Fruit fly (Drosophila melanogaster) whole organism, adult: ENCODE data around the gene Noc3.
A peak's percentile ranks its signal among the peaks of the same experiment; 100 is the strongest.

Experiments
- CG11617 ChIP-seq: fragments of 200-800 bp; sonication (Bioruptor generic); optimal IDR thresholded peaks from 2 replicates; lab custom pipeline; 2017; ENCODE audit warnings: mild to moderate bottlenecking, missing biosample characterization, missing genetic modification reagents, missing genetic modification characterization
- CG12768 ChIP-seq: fragments of 200-800 bp; sonication (Bioruptor generic); optimal IDR thresholded peaks from 2 replicates; lab custom pipeline; 2017; ENCODE audit warnings: missing biosample characterization, missing genetic modification characterization, mild to moderate bottlenecking, moderate library complexity, missing genetic modification reagents
- CG14711 ChIP-seq: fragments of 200-800 bp; sonication (Bioruptor generic); optimal IDR thresholded peaks from 2 replicates; lab custom pipeline; 2018; ENCODE audit warnings: missing biosample characterization, mild to moderate bottlenecking, missing genetic modification characterization, moderate library complexity
- CG1620 ChIP-seq: fragments of 200-800 bp; sonication (Bioruptor generic); optimal IDR thresholded peaks from 2 replicates; lab custom pipeline; 2016; ENCODE audit warnings: missing biosample characterization, missing genetic modification characterization
- CG33017 ChIP-seq: fragments of 200-800 bp; sonication (Bioruptor generic); optimal IDR thresholded peaks from 2 replicates; lab custom pipeline; 2018; ENCODE audit warnings: missing biosample characterization, mild to moderate bottlenecking, missing genetic modification characterization, moderate library complexity
- CG5204 ChIP-seq: fragments of 200-800 bp; sonication (Bioruptor generic); optimal IDR thresholded peaks from 2 replicates; lab custom pipeline; 2016; ENCODE audit warnings: missing biosample characterization, missing genetic modification characterization
- CG7045 ChIP-seq: fragments of 200-800 bp; sonication (Bioruptor generic); optimal IDR thresholded peaks from 2 replicates; lab custom pipeline; 2017; ENCODE audit warnings: missing biosample characterization, mild to moderate bottlenecking, missing genetic modification characterization
- CG7101 ChIP-seq: fragments of 200-800 bp; sonication (Bioruptor generic); optimal IDR thresholded peaks from 2 replicates; lab custom pipeline; 2018; ENCODE audit warnings: missing biosample characterization, mild to moderate bottlenecking, missing genetic modification characterization, moderate library complexity
- Clk ChIP-seq: fragments of 200-800 bp; sonication (Bioruptor generic); optimal IDR thresholded peaks from 2 replicates; lab custom pipeline; 2017; ENCODE audit warnings: missing biosample characterization, missing genetic modification characterization
- Crg-1 ChIP-seq: fragments of 200-800 bp; sonication (Bioruptor generic); optimal IDR thresholded peaks from 2 replicates; lab custom pipeline; 2016; ENCODE audit warnings: missing biosample characterization, missing genetic modification characterization
- Hr96 ChIP-seq: fragments of 200-800 bp; sonication (Bioruptor generic); optimal IDR thresholded peaks from 2 replicates; lab custom pipeline; 2016; ENCODE audit warnings: missing biosample characterization, missing genetic modification characterization
- Mnt ChIP-seq: fragments of 200-800 bp; sonication (Bioruptor generic); optimal IDR thresholded peaks from 2 replicates; lab custom pipeline; 2016; ENCODE audit warnings: missing biosample characterization, mild to moderate bottlenecking, missing genetic modification characterization
- bab1 ChIP-seq: fragments of 200-800 bp; sonication (Bioruptor generic); optimal IDR thresholded peaks from 3 replicates; lab custom pipeline; 2019; ENCODE audit warnings: missing biosample characterization, mild to moderate bottlenecking, missing genetic modification characterization, moderate library complexity
- cic ChIP-seq: fragments of 200-800 bp; sonication (Bioruptor generic); optimal IDR thresholded peaks from 2 replicates; lab custom pipeline; 2017; ENCODE audit warnings: missing biosample characterization, mild to moderate bottlenecking, missing genetic modification characterization, moderate library complexity
- cnc ChIP-seq, 2 experiments: fragments of >200 bp; optimal IDR thresholded peaks; 2 replicates each; lab custom pipeline; 2017
- kay ChIP-seq: fragments of 200-800 bp; sonication (Bioruptor generic); peaks from one replicate; lab custom pipeline; 2016; ENCODE audit warnings: missing biosample characterization, missing genetic modification characterization, borderline replicate concordance
- ovo ChIP-seq: fragments of 200-800 bp; sonication (Bioruptor generic); optimal IDR thresholded peaks from 2 replicates; lab custom pipeline; 2016; ENCODE audit warnings: missing biosample characterization, missing genetic modification characterization
- pad ChIP-seq: fragments of 200-800 bp; sonication (Bioruptor generic); optimal IDR thresholded peaks from 3 replicates; lab custom pipeline; 2017; ENCODE audit warnings: missing biosample characterization, missing genetic modification characterization, mild to moderate bottlenecking, moderate library complexity, missing genetic modification reagents
- tj ChIP-seq: fragments of 200-800 bp; sonication (Bioruptor generic); optimal IDR thresholded peaks from 3 replicates; lab custom pipeline; 2017; ENCODE audit warnings: missing biosample characterization, mild to moderate bottlenecking, missing genetic modification characterization, moderate library complexity
- toe ChIP-seq: fragments of 200-800 bp; sonication (Bioruptor generic); optimal IDR thresholded peaks from 2 replicates; lab custom pipeline; 2016; ENCODE audit warnings: missing biosample characterization, missing genetic modification characterization

The Noc3 gene

dm6 chr3R:7246889-7247288 lies at the start of gene Noc3, which contains the start of gene CG10053:
Gene Noc3 (minus strand): TSS chr3R:7246969.
Gene CG10053 (plus strand): TSS chr3R:7247090.
- TF ChIP-seq CG1620 (GFP tag; lab: Kevin White, UChicago) (no peak), Clk (no peak), CG7101 (tag; lab: Kevin White, UChicago) (no peak), cnc (optimal IDR thresholded peaks at IDR 0.05; lab: Kevin White, UChicago) (no peak), CG33017 (tag; lab: Kevin White, UChicago) (no peak), Mnt (GFP tag; lab: Kevin White, UChicago) (peak; percentile 96), CG7045 (GFP tag; lab: Kevin White, UChicago) (no peak), tj (no peak), bab1 (GFP tag; lab: Kevin White, UChicago) (peak; percentile 22), CG5204 (GFP tag; lab: Kevin White, UChicago) (no peak), Hr96 (GFP tag; lab: Kevin White, UChicago) (no peak)

- no peak for TF ChIP-seq CG11617
- TF ChIP-seq CG12768 = no peak
- TF ChIP-seq ovo (GFP tag; lab: Kevin White, UChicago) = no peak
- TF ChIP-seq toe = no peak
- no peak for TF ChIP-seq CG7101 (tag; lab: Kevin White, UChicago)
- TF ChIP-seq pad = no peak
- no peak for TF ChIP-seq Mnt (GFP tag; lab: Kevin White, UChicago)
- TF ChIP-seq cic (GFP tag; lab: Kevin White, UChicago) = no peak
- no peak for TF ChIP-seq tj
- TF ChIP-seq kay (GFP tag; lab: Kevin White, UChicago) = no peak
- no peak for TF ChIP-seq CG14711
- no peak for TF ChIP-seq CG33017 (tag; lab: Kevin White, UChicago)
- TF ChIP-seq bab1 (GFP tag; lab: Kevin White, UChicago) = no peak
- no peak for TF ChIP-seq Crg-1 (GFP tag; lab: Kevin White, UChicago)
- no peak for TF ChIP-seq cnc (optimal IDR thresholded peaks at IDR 0.05; lab: Kevin White, UChicago)
- no peak for TF ChIP-seq CG7045 (GFP tag; lab: Kevin White, UChicago)
- no peak for TF ChIP-seq CG5204 (GFP tag; lab: Kevin White, UChicago)
- TF ChIP-seq CG1620 (GFP tag; lab: Kevin White, UChicago) = no peak
- TF ChIP-seq Clk = no peak
These were observed 38.9 kb upstream of the Noc3 start, which contains the start of gene RacGAP84C for dm6 chr3R:7285662-7286061. Gene RacGAP84C (plus strand): TSS chr3R:7285962.

dm6 chr3R:7282244-7282890 lies 35.6 kb upstream of the Noc3 start:
- TF ChIP-seq CG7045 (GFP tag; lab: Kevin White, UChicago) (peak; percentile 28), CG1620 (GFP tag; lab: Kevin White, UChicago) (no peak), pad (peak; percentile 34)

dm6 chr3R:7276782-7277181 lies 30.0 kb upstream of the Noc3 start:
- TF ChIP-seq CG7101 (tag; lab: Kevin White, UChicago) (no peak), Mnt (GFP tag; lab: Kevin White, UChicago) (no peak), Clk (no peak), toe (no peak), CG5204 (GFP tag; lab: Kevin White, UChicago) (no peak), CG33017 (tag; lab: Kevin White, UChicago) (no peak), tj (no peak), CG11617 (no peak), CG7045 (GFP tag; lab: Kevin White, UChicago) (no peak), bab1 (GFP tag; lab: Kevin White, UChicago) (no peak), pad (no peak), Crg-1 (GFP tag; lab: Kevin White, UChicago) (no peak), kay (GFP tag; lab: Kevin White, UChicago) (no peak), CG12768 (no peak)

dm6 chr3R:7274973-7275525 lies 28.3 kb upstream of the Noc3 start:
- TF ChIP-seq CG14711 (no peak), cic (GFP tag; lab: Kevin White, UChicago) (no peak), bab1 (GFP tag; lab: Kevin White, UChicago) (no peak), CG12768 (no peak), ovo (GFP tag; lab: Kevin White, UChicago) (no peak), pad (no peak), Hr96 (GFP tag; lab: Kevin White, UChicago) (no peak), Crg-1 (GFP tag; lab: Kevin White, UChicago) (no peak), CG11617 (no peak), Clk (no peak), CG1620 (GFP tag; lab: Kevin White, UChicago) (no peak), CG7101 (tag; lab: Kevin White, UChicago) (no peak), Mnt (GFP tag; lab: Kevin White, UChicago) (no peak)

- TF ChIP-seq CG14711 = no peak
- no peak for TF ChIP-seq bab1 (GFP tag; lab: Kevin White, UChicago)
- TF ChIP-seq CG7101 (tag; lab: Kevin White, UChicago) = no peak
- TF ChIP-seq Clk = no peak
These were observed 18.9 kb upstream of the Noc3 start, which contains the start of the genes Gld and Syt4 for dm6 chr3R:7265567-7266208. Gene Gld (minus strand): TSS chr3R:7265703. Gene Syt4 (plus strand): TSS chr3R:7266065.
